Fruit fly (Drosophila melanogaster): ENCODE results near the gene fd3F.

Gene fd3F

dm6 chrX:3774277-3774676 is 27.8 kb upstream of the fd3F start (continued):
- TF ChIP-seq nerfin-1 (tag; optimal IDR thresholded peaks at IDR 0.05) (peak; percentile 76), Dip2 (GFP tag; IDR thresholded peaks at IDR 0.05) (no peak), so (GFP tag; IDR thresholded peaks at IDR 0.05) (peak; percentile 94), CG18011 (GFP tag; optimal IDR thresholded peaks at IDR 0.05) (peak; percentile 73), Kr (GFP tag; optimal IDR thresholded peaks at IDR 0.05) (no peak), ATbp (GFP tag; optimal IDR thresholded peaks at IDR 0.05) (peak; percentile 73), slp2 (GFP tag; optimal IDR thresholded peaks at IDR 0.05) (peak; percentile 60), CG6765 (GFP tag; optimal IDR thresholded peaks at IDR 0.05) (peak; percentile 87), CG12236 (GFP tag; optimal IDR thresholded peaks at IDR 0.05) (peak; percentile 40), CG14710 (tag; optimal IDR thresholded peaks at IDR 0.05) (peak; percentile 54), D19A (tag; optimal IDR thresholded peaks at IDR 0.05) (peak; percentile 76), CG9932 (GFP tag; IDR thresholded peaks at IDR 0.05) (peak; percentile 97), Neu2 (GFP tag; optimal IDR thresholded peaks at IDR 0.05; ENCODE audit: borderline replicate concordance) (peak; percentile 38), az2 (GFP tag; optimal IDR thresholded peaks at IDR 0.05) (peak; percentile 84), ash1 (GFP tag; optimal IDR thresholded peaks at IDR 0.05) (peak; percentile 75), CG18262 (tag; optimal IDR thresholded peaks at IDR 0.05) (peak; percentile 82), Sox102F (GFP tag; optimal IDR thresholded peaks at IDR 0.05) (peak; percentile 92), CG12942 (GFP tag; optimal IDR thresholded peaks at IDR 0.05) (peak; percentile 78), Oaz (GFP tag; IDR thresholded peaks at IDR 0.05) (peak; percentile 83), CG34422 (GFP tag; IDR thresholded peaks at IDR 0.05) (peak; percentile 92), Nf-YC (tag; optimal IDR thresholded peaks at IDR 0.05) (peak; percentile 82), CG14050 (GFP tag; IDR thresholded peaks at IDR 0.05) (peak; percentile 84), Dp (GFP tag; optimal IDR thresholded peaks at IDR 0.05) (no peak), CG2129 (GFP tag; IDR thresholded peaks at IDR 0.05; ENCODE audit: partially characterized antibody) (no peak), btn (GFP tag; optimal IDR thresholded peaks at IDR 0.05) (peak; percentile 33), Oli (tag; optimal IDR thresholded peaks at IDR 0.05) (peak; percentile 88), CG8089 (GFP tag; optimal IDR thresholded peaks at IDR 0.05) (peak; percentile 65), Fer3 (tag; optimal IDR thresholded peaks at IDR 0.05) (peak; percentile 96), Sry-δ (GFP tag; optimal IDR thresholded peaks at IDR 0.05) (peak; percentile 52), CG8388 (GFP tag; optimal IDR thresholded peaks at IDR 0.05) (peak; percentile 77), nmo (GFP tag; optimal IDR thresholded peaks at IDR 0.05) (peak; percentile 73), grn (GFP tag; optimal IDR thresholded peaks at IDR 0.05) (peak; percentile 33), bcd (GFP tag; optimal IDR thresholded peaks at IDR 0.05) (peak; percentile 88), mld (GFP tag; IDR thresholded peaks at IDR 0.05; ENCODE audit: partially characterized antibody) (no peak), al (GFP tag; IDR thresholded peaks at IDR 0.05) (peak; percentile 94), CG11560 (tag; IDR thresholded peaks at IDR 0.05) (peak; percentile 81; the same call in 1 of the 3 replicates), pfk (GFP tag; optimal IDR thresholded peaks at IDR 0.05) (peak; percentile 22), CG16779 (GFP tag; IDR thresholded peaks at IDR 0.05) (peak; percentile 82), CG9876 (GFP tag; optimal IDR thresholded peaks at IDR 0.05) (peak; percentile 74), peb (GFP tag; IDR thresholded peaks at IDR 0.05) (peak; percentile 76), Blimp-1 (GFP tag; optimal IDR thresholded peaks at IDR 0.05) (peak; percentile 77), Ets97D (GFP tag; optimal IDR thresholded peaks at IDR 0.05) (peak; percentile 35), CG30431 (GFP tag; optimal IDR thresholded peaks at IDR 0.05) (peak; percentile 40), h (optimal IDR thresholded peaks at IDR 0.05) (no peak), ab (GFP tag; optimal IDR thresholded peaks at IDR 0.05) (no peak), CG13287 (GFP tag; IDR thresholded peaks at IDR 0.05; ENCODE audit: partially characterized antibody) (no peak), ro (GFP tag; IDR thresholded peaks at IDR 0.05) (peak; percentile 47; the same call in 1 of the 2 replicates), Pdp1 (GFP tag; optimal IDR thresholded peaks at IDR 0.05) (peak; percentile 80 to 92), yki (optimal IDR thresholded peaks at IDR 0.05) (no peak), Lhr (GFP tag; optimal IDR thresholded peaks at IDR 0.05) (no peak), Dip3 (GFP tag; optimal IDR thresholded peaks at IDR 0.05) (peak; percentile 94)

All from whole organism, embryonic.